Fruit fly (Drosophila melanogaster) whole organism, adult: ENCODE results near the gene nAChRbeta1.

Experiments
- CG11617 ChIP-seq: fragments of 200-800 bp; sonication (Bioruptor generic); optimal IDR thresholded peaks from 2 replicates; lab custom pipeline; 2017; ENCODE audit warnings: mild to moderate bottlenecking, missing biosample characterization, missing genetic modification reagents, missing genetic modification characterization
- CG12768 ChIP-seq: fragments of 200-800 bp; sonication (Bioruptor generic); optimal IDR thresholded peaks from 2 replicates; lab custom pipeline; 2017; ENCODE audit warnings: missing biosample characterization, missing genetic modification characterization, mild to moderate bottlenecking, moderate library complexity, missing genetic modification reagents
- CG33017 ChIP-seq: fragments of 200-800 bp; sonication (Bioruptor generic); optimal IDR thresholded peaks from 2 replicates; lab custom pipeline; 2018; ENCODE audit warnings: missing biosample characterization, mild to moderate bottlenecking, missing genetic modification characterization, moderate library complexity
- CG7045 ChIP-seq: fragments of 200-800 bp; sonication (Bioruptor generic); optimal IDR thresholded peaks from 2 replicates; lab custom pipeline; 2017; ENCODE audit warnings: missing biosample characterization, mild to moderate bottlenecking, missing genetic modification characterization
- Crg-1 ChIP-seq: fragments of 200-800 bp; sonication (Bioruptor generic); optimal IDR thresholded peaks from 2 replicates; lab custom pipeline; 2016; ENCODE audit warnings: missing biosample characterization, missing genetic modification characterization
- Hr96 ChIP-seq: fragments of 200-800 bp; sonication (Bioruptor generic); optimal IDR thresholded peaks from 2 replicates; lab custom pipeline; 2016; ENCODE audit warnings: missing biosample characterization, missing genetic modification characterization
- bab1 ChIP-seq: fragments of 200-800 bp; sonication (Bioruptor generic); optimal IDR thresholded peaks from 3 replicates; lab custom pipeline; 2019; ENCODE audit warnings: missing biosample characterization, mild to moderate bottlenecking, missing genetic modification characterization, moderate library complexity
- cic ChIP-seq: fragments of 200-800 bp; sonication (Bioruptor generic); optimal IDR thresholded peaks from 2 replicates; lab custom pipeline; 2017; ENCODE audit warnings: missing biosample characterization, mild to moderate bottlenecking, missing genetic modification characterization, moderate library complexity
- kay ChIP-seq: fragments of 200-800 bp; sonication (Bioruptor generic); peaks from one replicate; lab custom pipeline; 2016; ENCODE audit warnings: missing biosample characterization, missing genetic modification characterization, borderline replicate concordance
- ovo ChIP-seq: fragments of 200-800 bp; sonication (Bioruptor generic); optimal IDR thresholded peaks from 2 replicates; lab custom pipeline; 2016; ENCODE audit warnings: missing biosample characterization, missing genetic modification characterization
- pad ChIP-seq: fragments of 200-800 bp; sonication (Bioruptor generic); optimal IDR thresholded peaks from 3 replicates; lab custom pipeline; 2017; ENCODE audit warnings: missing biosample characterization, missing genetic modification characterization, mild to moderate bottlenecking, moderate library complexity, missing genetic modification reagents
- tj ChIP-seq: fragments of 200-800 bp; sonication (Bioruptor generic); optimal IDR thresholded peaks from 3 replicates; lab custom pipeline; 2017; ENCODE audit warnings: missing biosample characterization, mild to moderate bottlenecking, missing genetic modification characterization, moderate library complexity

DNA sequence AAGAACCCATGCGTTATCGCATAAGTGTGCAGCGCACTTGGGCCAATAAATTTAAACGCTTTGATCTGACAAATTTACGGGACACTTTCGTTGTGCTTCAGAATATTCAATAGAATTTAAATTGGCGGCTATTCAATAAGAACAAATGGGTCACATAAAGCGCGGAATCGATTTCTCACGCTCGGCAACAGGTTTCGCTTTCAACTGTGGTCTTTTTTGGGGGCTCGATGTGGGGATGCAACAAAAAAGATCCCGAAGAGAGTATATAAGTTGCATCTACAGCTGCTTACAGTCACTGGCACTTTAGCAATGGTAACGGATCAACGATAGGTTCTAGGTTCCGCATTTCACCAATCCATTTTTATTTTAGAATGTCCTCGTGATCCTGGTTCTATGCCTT is 43.6 kb downstream of the nAChRbeta1 start, which contains the start of gene CG11349:
- no peak for TF ChIP-seq Crg-1 (GFP tag; lab: Kevin White, UChicago)
- TF ChIP-seq pad: no peak
- no peak for TF ChIP-seq tj (GFP tag; lab: Kevin White, UChicago)
- no peak for TF ChIP-seq bab1 (GFP tag; lab: Kevin White, UChicago)
- no peak for TF ChIP-seq cic (GFP tag; lab: Kevin White, UChicago)
- TF ChIP-seq kay (GFP tag; lab: Kevin White, UChicago): no peak
- no peak for TF ChIP-seq CG33017 (tag; lab: Kevin White, UChicago)
- TF ChIP-seq CG11617 (GFP tag; lab: Kevin White, UChicago): no peak
- TF ChIP-seq Hr96 (GFP tag; lab: Kevin White, UChicago): no peak
- no peak for TF ChIP-seq CG12768 (GFP tag; lab: Kevin White, UChicago)
- no peak for TF ChIP-seq ovo (GFP tag; lab: Kevin White, UChicago)
- no peak for TF ChIP-seq CG7045 (GFP tag; lab: Kevin White, UChicago)
